Worm (Caenorhabditis elegans) whole organism, L1 larva: ENCODE measurements around the gene bub-3.

Source experiments
- C04F5.9 ChIP-seq: sonication (generic microtip); optimal IDR thresholded peaks from 2 replicates; lab custom pipeline; 2016; ENCODE audit warnings: missing genetic modification characterization, missing compliant biosample characterization
- C16A3.4 ChIP-seq: fragments of 150-350 bp; optimal IDR thresholded peaks from 2 replicates; lab custom pipeline; 2014; ENCODE audit warnings: missing biosample characterization, missing genetic modification characterization
- ceh-82 ChIP-seq, 3 experiments: fragments of 150-350 bp in 1 of 3; sonication (generic microtip) in 2 of 3; optimal IDR thresholded peaks; 2 replicates each; lab custom pipeline; 2014 to 2017; ENCODE audit warnings: missing biosample characterization in 3 of 3, missing genetic modification characterization in 3 of 3
- dpl-1 ChIP-seq, 3 experiments: fragments of 150-350 bp in 2 of 3; sonication (generic microtip) in 1 of 3; optimal IDR thresholded peaks; 2 replicates each; lab custom pipeline; 2014 to 2017; ENCODE audit warnings: missing biosample characterization in 3 of 3, missing genetic modification characterization in 3 of 3, missing genetic modification reagents in 3 of 3
- dsc-1 ChIP-seq: sonication (generic microtip); optimal IDR thresholded peaks from 2 replicates; lab custom pipeline; 2016; ENCODE audit warnings: mild to moderate bottlenecking, missing genetic modification characterization, missing compliant biosample characterization
- efl-1 ChIP-seq, 4 experiments: fragments of 150-350 bp; optimal IDR thresholded peaks in 3 of 4; peaks in 1 of 4; 1 replicate in 1 of 4; 2 replicates in 3 of 4; lab custom pipeline; 2014; ENCODE audit warnings: missing biosample characterization in 2 of 4, missing genetic modification characterization in 2 of 4, missing genetic modification reagents in 2 of 4
- efl-3 ChIP-seq: fragments of 200-800 bp; sonication (Bioruptor generic); optimal IDR thresholded peaks from 2 replicates; lab custom pipeline; 2018; ENCODE audit warnings: mild to moderate bottlenecking, missing genetic modification characterization, missing compliant biosample characterization
- egl-27 ChIP-seq, 2 experiments: fragments of 150-350 bp in 1 of 2; sonication (generic microtip); optimal IDR thresholded peaks; 3 replicates each; lab custom pipeline; 2017 to 2018; ENCODE audit warnings: missing biosample characterization in 2 of 2, missing genetic modification characterization in 2 of 2, missing genetic modification reagents in 2 of 2
- ets-5 ChIP-seq: fragments of 200-800 bp; sonication (Bioruptor generic); IDR thresholded peaks from 2 replicates; pipeline ENCODE4 v1.3.6; 2022; ENCODE audit warnings: missing genetic modification characterization, missing compliant biosample characterization
- fkh-10 ChIP-seq: sonication (generic microtip); optimal IDR thresholded peaks from 2 replicates; lab custom pipeline; 2017; ENCODE audit warnings: missing biosample characterization, missing genetic modification reagents, missing genetic modification characterization
- fkh-8 ChIP-seq: sonication (generic microtip); optimal IDR thresholded peaks from 2 replicates; lab custom pipeline; 2016; ENCODE audit warnings: mild to moderate bottlenecking, missing genetic modification characterization, missing compliant biosample characterization
- fos-1 ChIP-seq: fragments of 150-350 bp; optimal IDR thresholded peaks from 2 replicates; lab custom pipeline; 2014; ENCODE audit warnings: missing biosample characterization, missing genetic modification characterization
- grh-1 ChIP-seq: fragments of 200-800 bp; sonication (Bioruptor generic); IDR thresholded peaks from 2 replicates; pipeline ENCODE4 v1.3.6; 2022; ENCODE audit warnings: missing genetic modification reagents, missing genetic modification characterization, missing compliant biosample characterization
- lin-13 ChIP-seq: fragments of 150-350 bp; optimal IDR thresholded peaks from 2 replicates; lab custom pipeline; 2014; ENCODE audit warnings: missing biosample characterization, missing genetic modification reagents, missing genetic modification characterization
- lin-35 ChIP-seq, 2 experiments: fragments of 150-350 bp; optimal IDR thresholded peaks; 2 replicates each; lab custom pipeline; 2014; ENCODE audit warnings: missing biosample characterization in 2 of 2, missing genetic modification characterization in 2 of 2, missing genetic modification reagents in 2 of 2
- lsy-2 ChIP-seq, 2 experiments: fragments of 150-350 bp; optimal IDR thresholded peaks; 2 replicates each; lab custom pipeline; 2014; ENCODE audit warnings: missing biosample characterization in 2 of 2, missing genetic modification characterization in 2 of 2
- nhr-11 ChIP-seq: fragments of 150-350 bp; optimal IDR thresholded peaks from 2 replicates; lab custom pipeline; 2014; ENCODE audit warnings: missing biosample characterization, missing genetic modification characterization
- nhr-12 ChIP-seq: sonication (generic microtip); optimal IDR thresholded peaks from 2 replicates; lab custom pipeline; 2017; ENCODE audit warnings: missing biosample characterization, missing genetic modification characterization
- nhr-237 ChIP-seq: fragments of 150-350 bp; optimal IDR thresholded peaks from 2 replicates; lab custom pipeline; 2014; ENCODE audit warnings: missing biosample characterization, missing genetic modification characterization
- nhr-47 ChIP-seq: sonication (generic microtip); optimal IDR thresholded peaks from 2 replicates; lab custom pipeline; 2016; ENCODE audit warnings: mild to moderate bottlenecking, missing genetic modification characterization, moderate library complexity, missing compliant biosample characterization
- nhr-76 ChIP-seq: sonication (generic microtip); optimal IDR thresholded peaks from 2 replicates; lab custom pipeline; 2017; ENCODE audit warnings: missing biosample characterization, missing genetic modification characterization
- nhr-77 ChIP-seq: fragments of 150-350 bp; optimal IDR thresholded peaks from 2 replicates; lab custom pipeline; 2014; ENCODE audit warnings: missing biosample characterization, missing genetic modification characterization
- nhr-85 ChIP-seq: sonication (generic microtip); peaks from one replicate; lab custom pipeline; 2016; ENCODE audit warnings: missing genetic modification characterization, inconsistent platforms, missing compliant biosample characterization
- nhr-90 ChIP-seq: sonication (generic microtip); optimal IDR thresholded peaks from 2 replicates; lab custom pipeline; 2016; ENCODE audit warnings: mild to moderate bottlenecking, missing genetic modification characterization, missing compliant biosample characterization; ENCODE audit not compliant: poor library complexity
- pqm-1 ChIP-seq: sonication (generic microtip); optimal IDR thresholded peaks from 3 replicates; lab custom pipeline; 2017; ENCODE audit warnings: missing biosample characterization, missing genetic modification characterization
- rnt-1 ChIP-seq: sonication (generic microtip); optimal IDR thresholded peaks from 2 replicates; lab custom pipeline; 2016; ENCODE audit warnings: mild to moderate bottlenecking, missing genetic modification characterization, moderate library complexity, missing compliant biosample characterization
- swsn-7 ChIP-seq: sonication (generic microtip); optimal IDR thresholded peaks from 2 replicates; lab custom pipeline; 2016; ENCODE audit warnings: missing genetic modification characterization, missing compliant biosample characterization
- tlp-1 ChIP-seq: fragments of 150-350 bp; optimal IDR thresholded peaks from 2 replicates; lab custom pipeline; 2014; ENCODE audit warnings: missing biosample characterization, missing genetic modification characterization
- unc-130 ChIP-seq: fragments of 150-350 bp; optimal IDR thresholded peaks from 2 replicates; lab custom pipeline; 2017; ENCODE audit warnings: missing biosample characterization, missing genetic modification characterization, inconsistent platforms
- unc-30 ChIP-seq: sonication (generic microtip); optimal IDR thresholded peaks from 2 replicates; lab custom pipeline; 2017; ENCODE audit warnings: missing biosample characterization, missing genetic modification characterization
- unc-86 ChIP-seq: sonication (generic microtip); optimal IDR thresholded peaks from 2 replicates; lab custom pipeline; 2016; ENCODE audit warnings: missing genetic modification characterization, missing compliant biosample characterization
- vab-15 ChIP-seq: sonication (generic microtip); optimal IDR thresholded peaks from 2 replicates; lab custom pipeline; 2017; ENCODE audit warnings: missing genotype, mild to moderate bottlenecking, missing genetic modification characterization, missing compliant biosample characterization
- xbp-1 ChIP-seq: sonication (generic microtip); optimal IDR thresholded peaks from 2 replicates; lab custom pipeline; 2016; ENCODE audit warnings: missing genetic modification characterization, missing compliant biosample characterization
- zag-1 ChIP-seq: fragments of 150-350 bp; optimal IDR thresholded peaks from 2 replicates; lab custom pipeline; 2014; ENCODE audit warnings: missing biosample characterization, missing genetic modification characterization
- ztf-11 ChIP-seq, 2 experiments: sonication (generic microtip); optimal IDR thresholded peaks; 2 replicates each; lab custom pipeline; 2016 to 2017; ENCODE audit warnings: missing genetic modification characterization in 2 of 2, missing biosample characterization in 1 of 2, missing compliant biosample characterization in 1 of 2

The bub-3 gene

ce11 chrII:13717393-13718367 lies 8.2 kb upstream of the bub-3 start (continued):
- no peak for TF ChIP-seq fos-1 (tag; lab: Kevin White, UChicago)
- no peak for TF ChIP-seq unc-30 (tag; lab: Kevin White, UChicago)
- TF ChIP-seq C16A3.4 (tag; lab: Kevin White, UChicago): no peak
- no peak for TF ChIP-seq dsc-1 (tag; lab: Kevin White, UChicago)
- no peak for TF ChIP-seq ceh-82 (tag; optimal IDR thresholded peaks at IDR 0.05; lab: Kevin White, UChicago)
- TF ChIP-seq nhr-12: no peak
- TF ChIP-seq, all 84 proteins: peak for 0

- no peak for TF ChIP-seq rnt-1 (tag; lab: Kevin White, UChicago)
- no peak for TF ChIP-seq xbp-1 (tag; lab: Kevin White, UChicago)
- no peak for TF ChIP-seq unc-86 (tag; lab: Kevin White, UChicago)
- no peak for TF ChIP-seq vab-15
- no peak for TF ChIP-seq fkh-8 (tag; lab: Kevin White, UChicago)
- no peak for TF ChIP-seq unc-30 (tag; lab: Kevin White, UChicago)
- no peak for TF ChIP-seq ztf-11 (tag; optimal IDR thresholded peaks at IDR 0.05; lab: Kevin White, UChicago)
- TF ChIP-seq nhr-47: no peak
- TF ChIP-seq efl-1 (optimal IDR thresholded peaks at IDR 0.05; lab: Kevin White, UChicago): no peak
- no peak for TF ChIP-seq efl-1 (GFP tag; optimal IDR thresholded peaks at IDR 0.05 in 1 of 2; lab: Kevin White, UChicago)
- no peak for TF ChIP-seq grh-1
- TF ChIP-seq efl-3 (GFP tag; lab: Kevin White, UChicago): no peak
- TF ChIP-seq egl-27 (tag; optimal IDR thresholded peaks at IDR 0.05; lab: Kevin White, UChicago): no peak
- no peak for TF ChIP-seq pqm-1
- no peak for TF ChIP-seq lin-35 (GFP tag; optimal IDR thresholded peaks at IDR 0.05; lab: Kevin White, UChicago)
- TF ChIP-seq swsn-7: no peak
- TF ChIP-seq fkh-10 (GFP tag; lab: Kevin White, UChicago): no peak
- TF ChIP-seq dsc-1 (tag; lab: Kevin White, UChicago): no peak
- TF ChIP-seq nhr-85: no peak
- no peak for TF ChIP-seq nhr-90
- TF ChIP-seq zag-1 (tag; lab: Kevin White, UChicago): no peak
Observed at ce11 chrII:13720650-13721049, 5.2 kb upstream of the bub-3 start.

ce11 chrII:13721218-13721617 lies 4.6 kb upstream of the bub-3 start, which contains the start of gene sre-46:
Gene sre-46 (minus strand): TSS chrII:13721318.
- no peak for TF ChIP-seq nhr-76
- no peak for TF ChIP-seq unc-30 (tag; lab: Kevin White, UChicago)
- TF ChIP-seq lin-13 (GFP tag; lab: Kevin White, UChicago): no peak
- TF ChIP-seq C04F5.9 (tag; lab: Kevin White, UChicago): no peak
- TF ChIP-seq nhr-47: no peak
- TF ChIP-seq nhr-237: no peak
- no peak for TF ChIP-seq nhr-77
- no peak for TF ChIP-seq tlp-1 (tag; lab: Kevin White, UChicago)
- no peak for TF ChIP-seq nhr-11
- no peak for TF ChIP-seq lsy-2 (tag; optimal IDR thresholded peaks at IDR 0.05; lab: Kevin White, UChicago)

- TF ChIP-seq unc-130 (tag; lab: Kevin White, UChicago) (no peak), dpl-1 (GFP tag; optimal IDR thresholded peaks at IDR 0.05; lab: Kevin White, UChicago) (peak in 2 of 3 experiments; percentile 4 to 61), tlp-1 (tag; lab: Kevin White, UChicago) (no peak), ets-5 (GFP tag; lab: Robert Waterston, UW) (0 out of 2 replicates have a peak, but pooled peaks have one; percentile 26), efl-1 (optimal IDR thresholded peaks at IDR 0.05; lab: Kevin White, UChicago) (peak; percentile 43 to 93), efl-1 (GFP tag; optimal IDR thresholded peaks at IDR 0.05 in 1 of 2; lab: Kevin White, UChicago) (peak; percentile 55 to 95), lin-35 (GFP tag; optimal IDR thresholded peaks at IDR 0.05; lab: Kevin White, UChicago) (peak in 1 of 2 experiments; percentile 70)
Observed at ce11 chrII:13722763-13723162, 3.1 kb upstream of the bub-3 start, which contains the start of gene Y54G9A.5. Gene Y54G9A.5 (plus strand): TSS chrII:13723007.
